Fruit fly (Drosophila melanogaster) S2 (cell line): ENCODE results near the gene scf.

ENCODE experiments used
- CG8478 ChIP-seq: fragments of >200 bp; optimal IDR thresholded peaks from 2 replicates; lab custom pipeline; 2018
- CTCF ChIP-seq, 2 experiments: fragments of >200 bp; optimal IDR thresholded peaks; 2 replicates each; lab custom pipeline; 2018

DNA sequence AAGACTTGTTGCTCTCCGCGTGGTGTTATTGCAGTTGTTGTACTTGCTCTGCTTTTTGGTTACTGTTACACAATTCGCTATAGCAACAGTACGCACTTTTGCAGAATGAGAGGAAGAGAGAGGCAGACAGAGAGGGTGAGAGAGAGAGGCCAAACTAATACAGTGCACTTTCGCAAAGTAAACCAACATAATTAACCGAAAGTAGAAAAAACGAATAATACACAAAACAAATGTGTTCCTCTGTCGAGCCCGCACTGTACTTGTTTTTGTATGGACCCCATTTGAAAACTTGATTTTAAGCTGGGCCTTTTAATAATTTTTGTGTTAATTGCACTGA is 36.9 kb downstream of the scf start:
- TF ChIP-seq CG8478 (lab: Kevin White, UChicago) (no peak), CTCF (optimal IDR thresholded peaks at IDR 0.05; lab: Kevin White, UChicago) (no peak)
